Worm (Caenorhabditis elegans): ENCODE data around the gene F33G12.7.

Gene F33G12.7

ce11 chrII:5060719-5061118, 20.2 kb upstream of the F33G12.7 start, which contains the start of gene pho-12:
pho-12 (minus strand) TSS chrII:5060819.
- TF ChIP-seq mdl-1 (tag; optimal IDR thresholded peaks at IDR 0.05) (no peak), tbx-2 (tag; optimal IDR thresholded peaks at IDR 0.05) (no peak), nhr-84 (tag; optimal IDR thresholded peaks at IDR 0.05) (no peak), nhr-12 (tag; optimal IDR thresholded peaks at IDR 0.05) (no peak), hpl-2 (GFP tag; optimal IDR thresholded peaks at IDR 0.05) (no peak), fkh-4 (tag; optimal IDR thresholded peaks at IDR 0.05; ENCODE audit: borderline replicate concordance) (no peak), egl-27 (tag; optimal IDR thresholded peaks at IDR 0.05) (no peak)

ce11 chrII:5058036-5058435, 17.6 kb upstream of the F33G12.7 start, which contains the start of gene C27A2.12:
C27A2.12 (minus strand) TSS chrII:5058136.
- TF ChIP-seq ceh-88 (GFP tag; IDR thresholded peaks at IDR 0.05) = no peak
- no peak for TF ChIP-seq skn-1 (tag; optimal IDR thresholded peaks at IDR 0.05)
- no peak for TF ChIP-seq elt-2 (tag; optimal IDR thresholded peaks at IDR 0.05)
- no peak for TF ChIP-seq nhr-237 (tag; optimal IDR thresholded peaks at IDR 0.05)
- TF ChIP-seq F16B12.6 (tag; optimal IDR thresholded peaks at IDR 0.05) = no peak
- TF ChIP-seq alr-1 (tag; optimal IDR thresholded peaks at IDR 0.05; ENCODE audit: borderline replicate concordance) = no peak

- peak; percentile 76 for TF ChIP-seq nhr-19 (GFP tag; conservative IDR thresholded peaks at IDR 0.05)
- TF ChIP-seq lin-35 (GFP tag; optimal IDR thresholded peaks at IDR 0.05) = peak; percentile 53 to 77
- 0 out of 2 replicates have a peak, but pooled peaks have one; percentile 43 for TF ChIP-seq mab-9 (GFP tag; IDR thresholded peaks at IDR 0.05)
- TF ChIP-seq fos-1 (tag; optimal IDR thresholded peaks at IDR 0.05) = peak; percentile 29
- TF ChIP-seq xbp-1 (tag; optimal IDR thresholded peaks at IDR 0.05) = peak; percentile 49
- TF ChIP-seq nhr-20 (tag; optimal IDR thresholded peaks at IDR 0.05) = peak; percentile 76
- no peak for TF ChIP-seq C04F5.9 (tag; optimal IDR thresholded peaks at IDR 0.05)
- peak in 1 of 2 experiments; percentile 60 for TF ChIP-seq mdl-1 (tag; optimal IDR thresholded peaks at IDR 0.05)
- peak; percentile 29 for TF ChIP-seq pax-3 (tag; optimal IDR thresholded peaks at IDR 0.05)
- TF ChIP-seq nhr-77 (tag; optimal IDR thresholded peaks at IDR 0.05) = peak; percentile 23
- peak; percentile 74 for TF ChIP-seq nhr-90 (tag; optimal IDR thresholded peaks at IDR 0.05; ENCODE audit: poor library complexity)
- peak; percentile 32 for TF ChIP-seq zip-4 (GFP tag; optimal IDR thresholded peaks at IDR 0.05)
- peak; percentile 79 for TF ChIP-seq snu-23 (GFP tag; optimal IDR thresholded peaks at IDR 0.05)
- TF ChIP-seq blmp-1 (tag; optimal IDR thresholded peaks at IDR 0.05) = no peak
- TF ChIP-seq ceh-90 (tag; optimal IDR thresholded peaks at IDR 0.05) = no peak
- TF ChIP-seq ama-1 (optimal IDR thresholded peaks at IDR 0.05) = no peak
- TF ChIP-seq unc-130 (tag; optimal IDR thresholded peaks at IDR 0.05) = peak; percentile 38
- peak; percentile 31 to 47 (median 44) for TF ChIP-seq dpl-1 (GFP tag; optimal IDR thresholded peaks at IDR 0.05)
- peak; percentile 59 for TF ChIP-seq swsn-7 (tag; optimal IDR thresholded peaks at IDR 0.05)
- TF ChIP-seq grh-1 (GFP tag; IDR thresholded peaks at IDR 0.05) = 0 out of 2 replicates have a peak, but pooled peaks have one; percentile 21
- peak; percentile 76 to 79 for TF ChIP-seq lsy-2 (tag; optimal IDR thresholded peaks at IDR 0.05)
- TF ChIP-seq F16B12.6 (tag; optimal IDR thresholded peaks at IDR 0.05) = peak; percentile 26
- peak; percentile 54 for TF ChIP-seq tbx-2 (tag; optimal IDR thresholded peaks at IDR 0.05)
- TF ChIP-seq rnt-1 (tag; optimal IDR thresholded peaks at IDR 0.05) = peak; percentile 85
- TF ChIP-seq mep-1 (tag; optimal IDR thresholded peaks at IDR 0.05) = peak; percentile 67
- TF ChIP-seq nhr-85 (tag) = peak; percentile 81
- peak; percentile 98 for TF ChIP-seq snpc-4 (tag; optimal IDR thresholded peaks at IDR 0.05)
- no peak for TF ChIP-seq irx-1 (tag; optimal IDR thresholded peaks at IDR 0.05)
- no peak for TF ChIP-seq pag-3 (tag; optimal IDR thresholded peaks at IDR 0.05; ENCODE audit: borderline replicate concordance, insufficient read depth)
- TF ChIP-seq efl-1 (optimal IDR thresholded peaks at IDR 0.05) = peak; percentile 41 to 67
- TF ChIP-seq efl-1 (GFP tag; optimal IDR thresholded peaks at IDR 0.05 in 1 of 2) = peak; percentile 39 to 94
- TF ChIP-seq elt-2 (tag; optimal IDR thresholded peaks at IDR 0.05) = peak; percentile 89
- TF ChIP-seq mef-2 (tag; optimal IDR thresholded peaks at IDR 0.05) = no peak
- peak; percentile 52 for TF ChIP-seq dsc-1 (tag; optimal IDR thresholded peaks at IDR 0.05)
- TF ChIP-seq lin-14 (GFP tag; optimal IDR thresholded peaks at IDR 0.05) = peak; percentile 53
- no peak for TF ChIP-seq nhr-237 (tag; optimal IDR thresholded peaks at IDR 0.05)
- no peak for TF ChIP-seq egl-27 (tag; optimal IDR thresholded peaks at IDR 0.05)
- TF ChIP-seq nhr-47 (tag; optimal IDR thresholded peaks at IDR 0.05) = peak; percentile 70
- peak; percentile 74 for TF ChIP-seq nhr-71 (tag; optimal IDR thresholded peaks at IDR 0.05)
- TF ChIP-seq elt-3 (tag; optimal IDR thresholded peaks at IDR 0.05) = peak in 1 of 6 experiments; percentile 59
- TF ChIP-seq lir-3 (tag; optimal IDR thresholded peaks at IDR 0.05; ENCODE audit: poor library complexity) = peak; percentile 38
Measured at ce11 chrII:5057315-5057714, 16.8 kb upstream of the F33G12.7 start.

Measured in whole organism, L1 larva.